Fruit fly (Drosophila melanogaster) whole organism, pupa: ENCODE results near the gene CG13454.

Source experiments
- EcR ChIP-seq: fragments of 200-800 bp; sonication (Bioruptor generic); optimal IDR thresholded peaks from 3 replicates; lab custom pipeline; 2019; ENCODE audit warnings: missing biosample characterization, missing genetic modification characterization, mild to moderate bottlenecking, moderate library complexity, missing genetic modification reagents
- rn ChIP-seq: fragments of 200-800 bp; sonication (Bioruptor generic); IDR thresholded peaks from 2 replicates; pipeline ENCODE4 v1.3.6; 2022; ENCODE audit warnings: missing biosample characterization, missing genetic modification characterization

DNA sequence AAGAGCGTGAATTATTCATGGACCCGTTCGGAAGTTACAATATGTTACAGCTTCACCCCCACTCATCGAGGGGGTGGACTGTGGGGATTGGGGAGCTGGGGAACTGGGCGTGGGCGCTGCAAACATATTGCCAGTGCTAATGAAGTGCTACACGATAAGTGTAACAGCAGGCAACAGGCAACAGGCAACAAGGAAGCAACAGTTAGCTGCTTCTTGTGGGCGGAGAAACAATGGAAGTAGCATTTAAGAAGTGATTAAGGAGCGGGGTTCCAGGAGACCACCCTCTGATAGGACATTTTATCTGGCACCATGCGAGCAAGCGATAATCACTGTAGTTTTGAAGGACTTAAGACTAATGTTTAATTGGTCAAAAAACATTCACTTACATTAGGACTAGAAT is 24.4 kb upstream of the CG13454 start:
- no peak for TF ChIP-seq EcR (GFP tag; lab: Kevin White, UChicago)
- no peak for TF ChIP-seq rn
